Worm (Caenorhabditis elegans) whole organism, late embryonic: ENCODE data around the gene zig-10.

Experiments
- ceh-19 ChIP-seq: fragments of 200-800 bp; sonication (Bioruptor generic); optimal IDR thresholded peaks from 2 replicates; lab custom pipeline; 2018; ENCODE audit warnings: mild to moderate bottlenecking, missing genetic modification characterization, missing compliant biosample characterization
- nhr-232 ChIP-seq: sonication (generic microtip); optimal IDR thresholded peaks from 2 replicates; lab custom pipeline; 2016; ENCODE audit warnings: missing genetic modification characterization, missing compliant biosample characterization

ce11 chrII:6380866-6381265 is 17.6 kb upstream of the zig-10 start, which contains the start of gene F58F12.12:
- TF ChIP-seq nhr-232 (tag; lab: Kevin White, UChicago) (no peak), ceh-19 (GFP tag; lab: Kevin White, UChicago) (no peak)
